Worm (Caenorhabditis elegans) whole organism, L1 larva: ENCODE results near the gene C27H5.12.

ENCODE experiments used
- C04F5.9 ChIP-seq: sonication (generic microtip); optimal IDR thresholded peaks from 2 replicates; lab custom pipeline; 2016; ENCODE audit warnings: missing genetic modification characterization, missing compliant biosample characterization
- C16A3.4 ChIP-seq: fragments of 150-350 bp; optimal IDR thresholded peaks from 2 replicates; lab custom pipeline; 2014; ENCODE audit warnings: missing biosample characterization, missing genetic modification characterization
- F16B12.6 ChIP-seq: fragments of 150-350 bp; optimal IDR thresholded peaks from 2 replicates; lab custom pipeline; 2014; ENCODE audit warnings: missing biosample characterization, missing genetic modification characterization
- Y116A8C.19 ChIP-seq: sonication (generic microtip); optimal IDR thresholded peaks from 2 replicates; lab custom pipeline; 2016; ENCODE audit warnings: missing compliant biosample characterization, missing genetic modification characterization, borderline replicate concordance
- alr-1 ChIP-seq: fragments of 200-800 bp; sonication (Bioruptor generic); optimal IDR thresholded peaks from 2 replicates; lab custom pipeline; 2018; ENCODE audit warnings: borderline replicate concordance, mild to moderate bottlenecking, missing genetic modification characterization, missing compliant biosample characterization
- aly-2 ChIP-seq: fragments of 150-350 bp; optimal IDR thresholded peaks from 2 replicates; lab custom pipeline; 2014; ENCODE audit warnings: missing biosample characterization, missing genetic modification characterization
- ama-1 ChIP-seq: fragments of 150-350 bp; optimal IDR thresholded peaks from 2 replicates; lab custom pipeline; 2014
- blmp-1 ChIP-seq: fragments of 150-350 bp; optimal IDR thresholded peaks from 2 replicates; lab custom pipeline; 2014; ENCODE audit warnings: missing biosample characterization, missing genetic modification characterization
- ceh-82 ChIP-seq, 3 experiments: fragments of 150-350 bp in 1 of 3; sonication (generic microtip) in 2 of 3; optimal IDR thresholded peaks; 2 replicates each; lab custom pipeline; 2014 to 2017; ENCODE audit warnings: missing biosample characterization in 3 of 3, missing genetic modification characterization in 3 of 3
- ceh-88 ChIP-seq: fragments of 200-800 bp; sonication (Bioruptor generic); IDR thresholded peaks from 2 replicates; pipeline ENCODE4 v1.3.6; 2022; ENCODE audit warnings: missing genetic modification characterization, missing compliant biosample characterization
- ces-1 ChIP-seq: fragments of 150-350 bp; optimal IDR thresholded peaks from 2 replicates; lab custom pipeline; 2014; ENCODE audit warnings: missing biosample characterization, missing genetic modification reagents, missing genetic modification characterization
- dpl-1 ChIP-seq, 3 experiments: fragments of 150-350 bp in 2 of 3; sonication (generic microtip) in 1 of 3; optimal IDR thresholded peaks; 2 replicates each; lab custom pipeline; 2014 to 2017; ENCODE audit warnings: missing biosample characterization in 3 of 3, missing genetic modification characterization in 3 of 3, missing genetic modification reagents in 3 of 3
- dsc-1 ChIP-seq: sonication (generic microtip); optimal IDR thresholded peaks from 2 replicates; lab custom pipeline; 2016; ENCODE audit warnings: mild to moderate bottlenecking, missing genetic modification characterization, missing compliant biosample characterization
- efl-1 ChIP-seq, 4 experiments: fragments of 150-350 bp; optimal IDR thresholded peaks in 3 of 4; peaks in 1 of 4; 1 replicate in 1 of 4; 2 replicates in 3 of 4; lab custom pipeline; 2014; ENCODE audit warnings: missing biosample characterization in 2 of 4, missing genetic modification characterization in 2 of 4, missing genetic modification reagents in 2 of 4
- egl-27 ChIP-seq, 2 experiments: fragments of 150-350 bp in 1 of 2; sonication (generic microtip); optimal IDR thresholded peaks; 3 replicates each; lab custom pipeline; 2017 to 2018; ENCODE audit warnings: missing biosample characterization in 2 of 2, missing genetic modification characterization in 2 of 2, missing genetic modification reagents in 2 of 2
- elt-3 ChIP-seq, 6 experiments: fragments of 150-350 bp in 1 of 6; sonication (generic microtip); optimal IDR thresholded peaks; 2 replicates each; lab custom pipeline; 2017 to 2018; ENCODE audit warnings: missing biosample characterization in 6 of 6, missing genetic modification characterization in 6 of 6, inconsistent platforms in 1 of 6
- ets-5 ChIP-seq: fragments of 200-800 bp; sonication (Bioruptor generic); IDR thresholded peaks from 2 replicates; pipeline ENCODE4 v1.3.6; 2022; ENCODE audit warnings: missing genetic modification characterization, missing compliant biosample characterization
- fkh-10 ChIP-seq: sonication (generic microtip); optimal IDR thresholded peaks from 2 replicates; lab custom pipeline; 2017; ENCODE audit warnings: missing biosample characterization, missing genetic modification reagents, missing genetic modification characterization
- fkh-4 ChIP-seq: sonication (generic microtip); optimal IDR thresholded peaks from 2 replicates; lab custom pipeline; 2016; ENCODE audit warnings: missing compliant biosample characterization, missing genetic modification characterization, borderline replicate concordance
- fkh-8 ChIP-seq: sonication (generic microtip); optimal IDR thresholded peaks from 2 replicates; lab custom pipeline; 2016; ENCODE audit warnings: mild to moderate bottlenecking, missing genetic modification characterization, missing compliant biosample characterization
- hlh-17 ChIP-seq: fragments of 200-800 bp; sonication (Bioruptor generic); optimal IDR thresholded peaks from 2 replicates; lab custom pipeline; 2018; ENCODE audit warnings: missing genetic modification characterization, mild to moderate bottlenecking, missing compliant biosample characterization, moderate library complexity, borderline replicate concordance
- hlh-4 ChIP-seq: sonication (generic microtip); optimal IDR thresholded peaks from 2 replicates; lab custom pipeline; 2016; ENCODE audit warnings: mild to moderate bottlenecking, missing genetic modification characterization, missing compliant biosample characterization
- irx-1 ChIP-seq: sonication (generic microtip); optimal IDR thresholded peaks from 2 replicates; lab custom pipeline; 2016; ENCODE audit warnings: missing genetic modification characterization, missing compliant biosample characterization
- jun-1 ChIP-seq: fragments of 150-350 bp; optimal IDR thresholded peaks from 2 replicates; lab custom pipeline; 2014; ENCODE audit warnings: missing biosample characterization, missing genetic modification reagents, missing genetic modification characterization
- lin-13 ChIP-seq: fragments of 150-350 bp; optimal IDR thresholded peaks from 2 replicates; lab custom pipeline; 2014; ENCODE audit warnings: missing biosample characterization, missing genetic modification reagents, missing genetic modification characterization
- lin-14 ChIP-seq: fragments of 200-800 bp; sonication (Bioruptor generic); optimal IDR thresholded peaks from 2 replicates; lab custom pipeline; 2018; ENCODE audit warnings: mild to moderate bottlenecking, missing genetic modification characterization, moderate library complexity, missing compliant biosample characterization
- lin-35 ChIP-seq, 2 experiments: fragments of 150-350 bp; optimal IDR thresholded peaks; 2 replicates each; lab custom pipeline; 2014; ENCODE audit warnings: missing biosample characterization in 2 of 2, missing genetic modification characterization in 2 of 2, missing genetic modification reagents in 2 of 2
- lir-3 ChIP-seq: sonication (generic microtip); optimal IDR thresholded peaks from 2 replicates; lab custom pipeline; 2016; ENCODE audit warnings: mild to moderate bottlenecking, missing genetic modification characterization, moderate library complexity, missing compliant biosample characterization; ENCODE audit not compliant: poor library complexity
- lsy-2 ChIP-seq, 2 experiments: fragments of 150-350 bp; optimal IDR thresholded peaks; 2 replicates each; lab custom pipeline; 2014; ENCODE audit warnings: missing biosample characterization in 2 of 2, missing genetic modification characterization in 2 of 2
- mab-9 ChIP-seq: fragments of 200-800 bp; sonication (Bioruptor generic); IDR thresholded peaks from 2 replicates; pipeline ENCODE4 v1.3.6; 2022; ENCODE audit warnings: missing genetic modification reagents, missing genetic modification characterization, missing compliant biosample characterization
- mef-2 ChIP-seq: fragments of 150-350 bp; optimal IDR thresholded peaks from 2 replicates; lab custom pipeline; 2014; ENCODE audit warnings: missing biosample characterization, missing genetic modification characterization
- mep-1 ChIP-seq: fragments of 150-350 bp; optimal IDR thresholded peaks from 2 replicates; lab custom pipeline; 2014; ENCODE audit warnings: missing biosample characterization, missing genetic modification characterization
- nhr-11 ChIP-seq: fragments of 150-350 bp; optimal IDR thresholded peaks from 2 replicates; lab custom pipeline; 2014; ENCODE audit warnings: missing biosample characterization, missing genetic modification characterization
- nhr-19 ChIP-seq: fragments of 200-800 bp; sonication (Bioruptor generic); conservative IDR thresholded peaks from 2 replicates; pipeline ENCODE4 v1.3.6; 2022; ENCODE audit warnings: missing genetic modification characterization, missing compliant biosample characterization
- nhr-20 ChIP-seq: sonication (generic microtip); optimal IDR thresholded peaks from 2 replicates; lab custom pipeline; 2016; ENCODE audit warnings: mild to moderate bottlenecking, missing genetic modification characterization, missing compliant biosample characterization
- nhr-28 ChIP-seq: fragments of 150-350 bp; optimal IDR thresholded peaks from 2 replicates; lab custom pipeline; 2014; ENCODE audit warnings: missing biosample characterization, missing genetic modification characterization
- nhr-47 ChIP-seq: sonication (generic microtip); optimal IDR thresholded peaks from 2 replicates; lab custom pipeline; 2016; ENCODE audit warnings: mild to moderate bottlenecking, missing genetic modification characterization, moderate library complexity, missing compliant biosample characterization
- nhr-84 ChIP-seq: sonication (generic microtip); optimal IDR thresholded peaks from 2 replicates; lab custom pipeline; 2017; ENCODE audit warnings: missing biosample characterization, missing genetic modification characterization
- nhr-85 ChIP-seq: sonication (generic microtip); peaks from one replicate; lab custom pipeline; 2016; ENCODE audit warnings: missing genetic modification characterization, inconsistent platforms, missing compliant biosample characterization
- nhr-90 ChIP-seq: sonication (generic microtip); optimal IDR thresholded peaks from 2 replicates; lab custom pipeline; 2016; ENCODE audit warnings: mild to moderate bottlenecking, missing genetic modification characterization, missing compliant biosample characterization; ENCODE audit not compliant: poor library complexity
- pax-3 ChIP-seq: fragments of 200-800 bp; sonication (Bioruptor generic); optimal IDR thresholded peaks from 2 replicates; lab custom pipeline; 2018; ENCODE audit warnings: mild to moderate bottlenecking, missing genetic modification characterization, moderate library complexity, missing compliant biosample characterization
- pqm-1 ChIP-seq: sonication (generic microtip); optimal IDR thresholded peaks from 3 replicates; lab custom pipeline; 2017; ENCODE audit warnings: missing biosample characterization, missing genetic modification characterization
- rnt-1 ChIP-seq: sonication (generic microtip); optimal IDR thresholded peaks from 2 replicates; lab custom pipeline; 2016; ENCODE audit warnings: mild to moderate bottlenecking, missing genetic modification characterization, moderate library complexity, missing compliant biosample characterization
- skn-1 ChIP-seq: fragments of 150-350 bp; optimal IDR thresholded peaks from 2 replicates; lab custom pipeline; 2014; ENCODE audit warnings: missing biosample characterization, missing genetic modification characterization
- snu-23 ChIP-seq: sonication (generic microtip); optimal IDR thresholded peaks from 2 replicates; lab custom pipeline; 2016; ENCODE audit warnings: missing genetic modification characterization, missing compliant biosample characterization
- sox-4 ChIP-seq: sonication (generic microtip); optimal IDR thresholded peaks from 2 replicates; lab custom pipeline; 2016; ENCODE audit warnings: missing genetic modification characterization, missing compliant biosample characterization
- sup-37 ChIP-seq: fragments of 200-800 bp; sonication (Bioruptor generic); optimal IDR thresholded peaks from 2 replicates; lab custom pipeline; 2018; ENCODE audit warnings: mild to moderate bottlenecking, missing genetic modification characterization, missing compliant biosample characterization
- tbx-2 ChIP-seq: sonication (generic microtip); optimal IDR thresholded peaks from 2 replicates; lab custom pipeline; 2016; ENCODE audit warnings: missing genetic modification characterization, missing compliant biosample characterization
- tlp-1 ChIP-seq: fragments of 150-350 bp; optimal IDR thresholded peaks from 2 replicates; lab custom pipeline; 2014; ENCODE audit warnings: missing biosample characterization, missing genetic modification characterization
- unc-130 ChIP-seq: fragments of 150-350 bp; optimal IDR thresholded peaks from 2 replicates; lab custom pipeline; 2017; ENCODE audit warnings: missing biosample characterization, missing genetic modification characterization, inconsistent platforms
- xbp-1 ChIP-seq: sonication (generic microtip); optimal IDR thresholded peaks from 2 replicates; lab custom pipeline; 2016; ENCODE audit warnings: missing genetic modification characterization, missing compliant biosample characterization
- zag-1 ChIP-seq: fragments of 150-350 bp; optimal IDR thresholded peaks from 2 replicates; lab custom pipeline; 2014; ENCODE audit warnings: missing biosample characterization, missing genetic modification characterization
- ztf-11 ChIP-seq, 2 experiments: sonication (generic microtip); optimal IDR thresholded peaks; 2 replicates each; lab custom pipeline; 2016 to 2017; ENCODE audit warnings: missing genetic modification characterization in 2 of 2, missing biosample characterization in 1 of 2, missing compliant biosample characterization in 1 of 2

C27H5.12 gene

DNA sequence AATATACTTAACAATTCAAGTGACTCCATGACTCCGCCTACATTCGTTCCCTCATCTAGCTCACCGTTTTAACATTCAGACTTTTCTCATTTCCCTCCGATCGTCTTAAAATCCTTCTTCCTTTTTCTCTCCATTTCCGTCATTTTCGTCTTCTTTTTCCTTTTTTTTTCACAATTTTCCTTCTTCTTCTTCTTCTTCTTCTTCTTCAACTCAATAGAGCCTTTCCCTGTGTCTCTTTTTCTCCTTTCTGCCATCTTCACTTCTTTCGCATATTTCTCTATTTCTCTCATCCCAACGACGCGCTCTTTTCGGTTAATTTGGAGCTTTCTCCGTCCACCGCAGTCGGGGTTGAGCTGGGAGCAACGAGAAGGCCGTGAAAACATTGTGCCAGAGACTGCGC lies 21.2 kb upstream of the C27H5.12 start:
- TF ChIP-seq aly-2 (tag; lab: Kevin White, UChicago) (no peak), egl-27 (tag; optimal IDR thresholded peaks at IDR 0.05; lab: Kevin White, UChicago) (no peak), sox-4 (tag; lab: Kevin White, UChicago) (no peak), Y116A8C.19 (tag; lab: Kevin White, UChicago) (no peak), efl-1 (optimal IDR thresholded peaks at IDR 0.05; lab: Kevin White, UChicago) (peak in 1 of 2 experiments; percentile 6), efl-1 (GFP tag; optimal IDR thresholded peaks at IDR 0.05 in 1 of 2; lab: Kevin White, UChicago) (peak in 1 of 2 experiments; percentile 74), fkh-10 (GFP tag; lab: Kevin White, UChicago) (peak; percentile 71), rnt-1 (no peak), tlp-1 (tag; lab: Kevin White, UChicago) (no peak), zag-1 (tag; lab: Kevin White, UChicago) (no peak), ceh-88 (GFP tag; lab: Robert Waterston, UW) (no peak), unc-130 (tag; lab: Kevin White, UChicago) (no peak), nhr-84 (tag; lab: Kevin White, UChicago) (no peak), elt-3 (tag; optimal IDR thresholded peaks at IDR 0.05; lab: Kevin White, UChicago) (no peak), lin-35 (GFP tag; optimal IDR thresholded peaks at IDR 0.05; lab: Kevin White, UChicago) (peak in 1 of 2 experiments; percentile 9), jun-1 (tag; lab: Kevin White, UChicago) (no peak), mab-9 (GFP tag; lab: Robert Waterston, UW) (no peak), nhr-28 (no peak), mef-2 (tag; lab: Kevin White, UChicago) (no peak), pqm-1 (no peak), ces-1 (GFP tag; lab: Kevin White, UChicago) (no peak), tbx-2 (tag; lab: Kevin White, UChicago) (no peak), nhr-85 (tag; lab: Kevin White, UChicago) (no peak), hlh-4 (tag; lab: Kevin White, UChicago) (no peak), lin-14 (peak; percentile 83), sup-37 (GFP tag; lab: Kevin White, UChicago) (no peak), fkh-8 (tag; lab: Kevin White, UChicago) (peak; percentile 0), blmp-1 (tag; lab: Kevin White, UChicago) (no peak), C16A3.4 (tag; lab: Kevin White, UChicago) (no peak), snu-23 (peak; percentile 19), dpl-1 (GFP tag; optimal IDR thresholded peaks at IDR 0.05; lab: Kevin White, UChicago) (no peak), ztf-11 (tag; optimal IDR thresholded peaks at IDR 0.05; lab: Kevin White, UChicago) (no peak), skn-1 (tag; lab: Kevin White, UChicago) (no peak), fkh-4 (tag; lab: Kevin White, UChicago) (no peak), xbp-1 (tag; lab: Kevin White, UChicago) (peak; percentile 10), lir-3 (peak; percentile 53), ceh-82 (tag; optimal IDR thresholded peaks at IDR 0.05; lab: Kevin White, UChicago) (peak in 1 of 3 experiments; percentile 37), nhr-47 (tag; lab: Kevin White, UChicago) (peak; percentile 41), nhr-90 (tag; lab: Kevin White, UChicago) (no peak), mep-1 (tag; lab: Kevin White, UChicago) (peak; percentile 35), lin-13 (no peak), pax-3 (tag; lab: Kevin White, UChicago) (no peak), alr-1 (tag; lab: Kevin White, UChicago) (no peak), nhr-19 (no peak), irx-1 (tag; lab: Kevin White, UChicago) (no peak), ets-5 (no peak), ama-1 (no peak), nhr-11 (tag; lab: Kevin White, UChicago) (no peak), nhr-20 (no peak), lsy-2 (tag; optimal IDR thresholded peaks at IDR 0.05; lab: Kevin White, UChicago) (peak; percentile 25 to 50), C04F5.9 (no peak), F16B12.6 (tag; lab: Kevin White, UChicago) (no peak), dsc-1 (tag; lab: Kevin White, UChicago) (peak; percentile 3), hlh-17 (GFP tag; lab: Kevin White, UChicago) (no peak)
